Fruit fly (Drosophila melanogaster): ENCODE measurements around the gene jar.

The jar gene

dm6 chr3R:24218565-24218964 is 52.5 kb downstream of the jar start, which contains the start of gene CG17786:
Gene CG17786 (minus strand): TSS chr3R:24218718.
- TF ChIP-seq achi (GFP tag; optimal IDR thresholded peaks at IDR 0.05), result no peak
- TF ChIP-seq CG32006 (GFP tag; optimal IDR thresholded peaks at IDR 0.05), result no peak
- peak; percentile 73 for TF ChIP-seq Eip75B (GFP tag; optimal IDR thresholded peaks at IDR 0.05)
- no peak for TF ChIP-seq Hr38 (GFP tag; optimal IDR thresholded peaks at IDR 0.05)
- TF ChIP-seq dsx (GFP tag; optimal IDR thresholded peaks at IDR 0.05; ENCODE audit: poor library complexity, severe bottlenecking), result peak; percentile 31
- TF ChIP-seq CG7368 (GFP tag; optimal IDR thresholded peaks at IDR 0.05), result no peak
- peak; percentile 62 for TF ChIP-seq Sox102F (GFP tag; optimal IDR thresholded peaks at IDR 0.05)
- TF ChIP-seq net (GFP tag; optimal IDR thresholded peaks at IDR 0.05), result peak; percentile 37
- TF ChIP-seq CG8119 (GFP tag; IDR thresholded peaks at IDR 0.05), result no peak; the same call in 2 of the 3 replicates
- TF ChIP-seq Sox14 (GFP tag; optimal IDR thresholded peaks at IDR 0.05), result no peak
- no peak for TF ChIP-seq CG16779 (tag; optimal IDR thresholded peaks at IDR 0.05)
- TF ChIP-seq CG31627 (GFP tag; optimal IDR thresholded peaks at IDR 0.05), result no peak
- TF ChIP-seq acj6 (GFP tag; optimal IDR thresholded peaks at IDR 0.05), result no peak
- no peak for TF ChIP-seq Smox (GFP tag; optimal IDR thresholded peaks at IDR 0.05)
- no peak for TF ChIP-seq fkh (GFP tag; optimal IDR thresholded peaks at IDR 0.05)
- TF ChIP-seq dac (GFP tag; optimal IDR thresholded peaks at IDR 0.05), result no peak
- peak; percentile 88 for TF ChIP-seq CG6854 (GFP tag; optimal IDR thresholded peaks at IDR 0.05)
- TF ChIP-seq CG11294 (GFP tag; IDR thresholded peaks at IDR 0.05), result no peak
- TF ChIP-seq topi (GFP tag; optimal IDR thresholded peaks at IDR 0.05), result peak; percentile 28
- peak; percentile 47 for TF ChIP-seq fd85E (GFP tag; optimal IDR thresholded peaks at IDR 0.05)
- no peak for TF ChIP-seq CG10631 (GFP tag; optimal IDR thresholded peaks at IDR 0.05)
- no peak for TF ChIP-seq CG34406 (GFP tag; optimal IDR thresholded peaks at IDR 0.05)
- no peak for TF ChIP-seq Sox15 (GFP tag; optimal IDR thresholded peaks at IDR 0.05)
- no peak for TF ChIP-seq OdsH (GFP tag; optimal IDR thresholded peaks at IDR 0.05)
- peak; percentile 92 for TF ChIP-seq Blimp-1 (GFP tag; optimal IDR thresholded peaks at IDR 0.05)
- TF ChIP-seq CG11902 (GFP tag; optimal IDR thresholded peaks at IDR 0.05), result no peak
- TF ChIP-seq Lpt (GFP tag; optimal IDR thresholded peaks at IDR 0.05), result no peak
- no peak for TF ChIP-seq CG6792 (GFP tag; optimal IDR thresholded peaks at IDR 0.05)
- no peak for TF ChIP-seq fd59A (GFP tag; optimal IDR thresholded peaks at IDR 0.05)
- TF ChIP-seq vri (GFP tag; optimal IDR thresholded peaks at IDR 0.05), result no peak
- no peak for TF ChIP-seq CG3032 (tag; optimal IDR thresholded peaks at IDR 0.05)
- TF ChIP-seq Gug (GFP tag; IDR thresholded peaks at IDR 0.05), result no peak
- no peak for TF ChIP-seq Met (GFP tag; optimal IDR thresholded peaks at IDR 0.05)
- TF ChIP-seq CG11762 (GFP tag; optimal IDR thresholded peaks at IDR 0.05; ENCODE audit: insufficient read depth), result no peak
- no peak for TF ChIP-seq Hr39 (GFP tag; optimal IDR thresholded peaks at IDR 0.05)
- TF ChIP-seq CG3919 (GFP tag; optimal IDR thresholded peaks at IDR 0.05), result peak; percentile 31
- TF ChIP-seq svp (GFP tag), result no peak
- peak; percentile 33; the same call in 1 of the 3 replicates for TF ChIP-seq CG6163 (GFP tag; IDR thresholded peaks at IDR 0.05)
- TF ChIP-seq salr (GFP tag; optimal IDR thresholded peaks at IDR 0.05), result no peak
- TF ChIP-seq CG10669 (GFP tag; optimal IDR thresholded peaks at IDR 0.05), result no peak
- no peak for TF ChIP-seq CG4318 (GFP tag; optimal IDR thresholded peaks at IDR 0.05)
- no peak for TF ChIP-seq CG6808 (GFP tag; optimal IDR thresholded peaks at IDR 0.05)
- peak; percentile 71 for TF ChIP-seq Eip78C (GFP tag)
- TF ChIP-seq spab (GFP tag; optimal IDR thresholded peaks at IDR 0.05), result no peak
- no peak for TF ChIP-seq Ets21C (GFP tag; optimal IDR thresholded peaks at IDR 0.05)
- TF ChIP-seq CG1621 (tag; optimal IDR thresholded peaks at IDR 0.05), result peak; percentile 62
- TF ChIP-seq ss (GFP tag; optimal IDR thresholded peaks at IDR 0.05), result peak; percentile 24 to 74
- no peak for TF ChIP-seq CG8319 (GFP tag; optimal IDR thresholded peaks at IDR 0.05)
- no peak for TF ChIP-seq Hr4 (GFP tag; optimal IDR thresholded peaks at IDR 0.05)
- peak; percentile 9 for TF ChIP-seq esn (GFP tag; optimal IDR thresholded peaks at IDR 0.05)
- TF ChIP-seq lz (GFP tag; optimal IDR thresholded peaks at IDR 0.05), result no peak
- TF ChIP-seq CG9139 (GFP tag; optimal IDR thresholded peaks at IDR 0.05), result peak; percentile 12
- peak; percentile 63; the same call in 2 of the 3 replicates for TF ChIP-seq eg (GFP tag; IDR thresholded peaks at IDR 0.05)
